Fruit fly (Drosophila melanogaster): ENCODE data around the gene CG1640.
A peak's percentile ranks its signal among the peaks of the same experiment; 100 is the strongest.

The CG1640 gene

dm6 chrX:13334434-13335146 is 35.8 kb upstream of the CG1640 start (continued):
- TF ChIP-seq Smox (GFP tag; optimal IDR thresholded peaks at IDR 0.05) (peak; percentile 2), topi (GFP tag; optimal IDR thresholded peaks at IDR 0.05) (peak; percentile 29), CG6854 (GFP tag; optimal IDR thresholded peaks at IDR 0.05) (no peak), Ets21C (GFP tag; optimal IDR thresholded peaks at IDR 0.05) (no peak), Hr4 (GFP tag; optimal IDR thresholded peaks at IDR 0.05) (no peak), lz (GFP tag; optimal IDR thresholded peaks at IDR 0.05) (peak; percentile 40), Sox14 (GFP tag; optimal IDR thresholded peaks at IDR 0.05) (peak; percentile 33), CG11902 (GFP tag; optimal IDR thresholded peaks at IDR 0.05) (no peak), CG34406 (GFP tag; optimal IDR thresholded peaks at IDR 0.05) (no peak), eg (GFP tag; IDR thresholded peaks at IDR 0.05) (no peak), CG8632 (GFP tag; optimal IDR thresholded peaks at IDR 0.05) (no peak), CG6276 (GFP tag; optimal IDR thresholded peaks at IDR 0.05) (no peak), cyc (GFP tag; optimal IDR thresholded peaks at IDR 0.05) (peak; percentile 45), dac (GFP tag; optimal IDR thresholded peaks at IDR 0.05) (no peak), CG3032 (tag; optimal IDR thresholded peaks at IDR 0.05) (peak; percentile 6)

DNA sequence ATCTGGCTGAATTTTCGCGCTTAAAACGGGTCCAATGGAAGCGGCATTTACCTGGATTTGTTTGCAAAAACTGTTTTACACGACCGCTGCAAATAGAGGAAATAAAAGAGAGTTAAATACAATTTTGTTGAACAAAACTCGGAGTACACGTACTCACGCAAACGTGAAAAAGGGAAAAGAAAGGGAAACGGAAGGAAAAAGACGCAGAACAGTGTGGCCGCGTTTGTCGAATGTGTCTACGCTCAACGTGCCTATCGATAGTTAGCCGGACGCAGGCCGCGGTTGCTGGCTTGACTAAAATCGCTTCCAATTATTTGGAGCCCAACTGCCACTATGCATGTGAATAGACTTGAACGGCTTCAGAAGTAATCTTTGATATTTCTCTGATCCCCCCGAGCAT is 33.0 kb upstream of the CG1640 start, which contains the start of gene RpS15Aa:
RpS15Aa (minus strand) TSS at position 252 of the 400 bp plus-strand sequence.
- TF ChIP-seq Eip78C (GFP tag): peak; percentile 69
- TF ChIP-seq Ets21C (GFP tag; optimal IDR thresholded peaks at IDR 0.05): peak; percentile 36
- TF ChIP-seq CG31627 (GFP tag; optimal IDR thresholded peaks at IDR 0.05): peak; percentile 71
- TF ChIP-seq Gug (GFP tag; IDR thresholded peaks at IDR 0.05): no peak
- peak; percentile 22 for TF ChIP-seq Ets96B (tag; optimal IDR thresholded peaks at IDR 0.05)
- peak; percentile 1 for TF ChIP-seq dsx (GFP tag; optimal IDR thresholded peaks at IDR 0.05; ENCODE audit: poor library complexity, severe bottlenecking)
- TF ChIP-seq pdm3 (GFP tag; optimal IDR thresholded peaks at IDR 0.05): peak; percentile 26
- peak; percentile 25 for TF ChIP-seq CG8632 (GFP tag; optimal IDR thresholded peaks at IDR 0.05)
- TF ChIP-seq Sox14 (GFP tag; optimal IDR thresholded peaks at IDR 0.05): no peak
- peak; percentile 66 for TF ChIP-seq Met (GFP tag; optimal IDR thresholded peaks at IDR 0.05)
- peak; percentile 68 for TF ChIP-seq eg (GFP tag; IDR thresholded peaks at IDR 0.05)
- TF ChIP-seq dac (GFP tag; optimal IDR thresholded peaks at IDR 0.05): no peak
- TF ChIP-seq net (GFP tag; optimal IDR thresholded peaks at IDR 0.05): peak; percentile 66
- TF ChIP-seq CG3032 (tag; optimal IDR thresholded peaks at IDR 0.05): peak; percentile 41
- TF ChIP-seq ss (GFP tag; optimal IDR thresholded peaks at IDR 0.05): peak; percentile 51 to 75
- TF ChIP-seq Smox (GFP tag; optimal IDR thresholded peaks at IDR 0.05): peak; percentile 52
- TF ChIP-seq cyc (GFP tag; optimal IDR thresholded peaks at IDR 0.05): peak; percentile 76
- no peak for TF ChIP-seq CG6276 (GFP tag; optimal IDR thresholded peaks at IDR 0.05)
- peak; percentile 65 for TF ChIP-seq Hr39 (GFP tag; optimal IDR thresholded peaks at IDR 0.05)
- TF ChIP-seq fd59A (GFP tag; optimal IDR thresholded peaks at IDR 0.05): peak; percentile 7
- TF ChIP-seq fd85E (GFP tag; optimal IDR thresholded peaks at IDR 0.05): peak; percentile 61
- TF ChIP-seq CG10631 (GFP tag; optimal IDR thresholded peaks at IDR 0.05): no peak
- peak; percentile 43 for TF ChIP-seq OdsH (GFP tag; optimal IDR thresholded peaks at IDR 0.05)
- peak; percentile 64 for TF ChIP-seq vri (GFP tag; optimal IDR thresholded peaks at IDR 0.05)
- peak; percentile 56 for TF ChIP-seq CG1621 (tag; optimal IDR thresholded peaks at IDR 0.05)
- peak; percentile 71 for TF ChIP-seq CG9139 (GFP tag; optimal IDR thresholded peaks at IDR 0.05)
- peak; percentile 36 for TF ChIP-seq acj6 (GFP tag; optimal IDR thresholded peaks at IDR 0.05)
- no peak for TF ChIP-seq svp (GFP tag)
- peak; percentile 48 for TF ChIP-seq CG6808 (GFP tag; optimal IDR thresholded peaks at IDR 0.05)
- peak; percentile 89 for TF ChIP-seq CG6854 (GFP tag; optimal IDR thresholded peaks at IDR 0.05)
- TF ChIP-seq Lpt (GFP tag; optimal IDR thresholded peaks at IDR 0.05): no peak
- TF ChIP-seq CG11294 (GFP tag; IDR thresholded peaks at IDR 0.05): no peak
- 0 out of 3 replicates have a peak, but pooled peaks have one; percentile 35 for TF ChIP-seq CG8119 (GFP tag; IDR thresholded peaks at IDR 0.05)
- peak; percentile 69 for TF ChIP-seq Sox102F (GFP tag; optimal IDR thresholded peaks at IDR 0.05)
- no peak for TF ChIP-seq CG15336 (GFP tag; IDR thresholded peaks at IDR 0.05)
- TF ChIP-seq fkh (GFP tag; optimal IDR thresholded peaks at IDR 0.05): peak; percentile 22
- TF ChIP-seq Hr4 (GFP tag; optimal IDR thresholded peaks at IDR 0.05): no peak
- TF ChIP-seq spab (GFP tag; optimal IDR thresholded peaks at IDR 0.05): no peak
- TF ChIP-seq CG11762 (GFP tag; optimal IDR thresholded peaks at IDR 0.05; ENCODE audit: insufficient read depth): peak; percentile 33
- TF ChIP-seq CG4318 (GFP tag; optimal IDR thresholded peaks at IDR 0.05): no peak
- peak; percentile 37 for TF ChIP-seq achi (GFP tag; optimal IDR thresholded peaks at IDR 0.05)
- peak; percentile 10 for TF ChIP-seq Eip75B (GFP tag; optimal IDR thresholded peaks at IDR 0.05)
- TF ChIP-seq salr (GFP tag; optimal IDR thresholded peaks at IDR 0.05): peak in 1 of 2 experiments; percentile 75
